Fruit fly (Drosophila melanogaster) whole organism, embryonic: ENCODE data around the gene CG31551.

Source experiments
- Aef1 ChIP-seq: fragments of 200-800 bp; sonication (Bioruptor generic); IDR thresholded peaks from 3 replicates; pipeline ENCODE4 v1.3.6; 2022; ENCODE audit warnings: missing biosample characterization, missing genetic modification characterization
- Antp ChIP-seq: fragments of 200-800 bp; sonication (Bioruptor generic); optimal IDR thresholded peaks from 3 replicates; lab custom pipeline; 2016; ENCODE audit warnings: missing biosample characterization, missing genetic modification characterization
- CG12391 ChIP-seq: fragments of 200-800 bp; sonication (Bioruptor generic); optimal IDR thresholded peaks from 3 replicates; lab custom pipeline; 2018; ENCODE audit warnings: missing biosample characterization, mild to moderate bottlenecking, missing genetic modification characterization, moderate library complexity
- CG15479 ChIP-seq: fragments of 200-800 bp; sonication (Bioruptor generic); optimal IDR thresholded peaks from 3 replicates; lab custom pipeline; 2019; ENCODE audit warnings: missing biosample characterization, mild to moderate bottlenecking, missing genetic modification characterization, moderate library complexity
- CG17385 ChIP-seq: fragments of 200-800 bp; sonication (Bioruptor generic); optimal IDR thresholded peaks from 3 replicates; lab custom pipeline; 2018; ENCODE audit warnings: missing biosample characterization, mild to moderate bottlenecking, missing genetic modification characterization
- CG1792 ChIP-seq: fragments of 200-800 bp; sonication (Bioruptor generic); optimal IDR thresholded peaks from 2 replicates; lab custom pipeline; 2016; ENCODE audit warnings: missing biosample characterization, missing genetic modification characterization
- CG1832 ChIP-seq: fragments of 200-800 bp; sonication (Bioruptor generic); optimal IDR thresholded peaks from 2 replicates; lab custom pipeline; 2017; ENCODE audit warnings: missing biosample characterization, mild to moderate bottlenecking, missing genetic modification characterization, inconsistent platforms
- CG2120 ChIP-seq: fragments of 200-800 bp; sonication (Bioruptor generic); optimal IDR thresholded peaks from 3 replicates; lab custom pipeline; 2016; ENCODE audit warnings: missing biosample characterization, missing genetic modification characterization
- CG2199 ChIP-seq: fragments of 200-800 bp; sonication (Bioruptor generic); IDR thresholded peaks from 3 replicates; pipeline ENCODE4 v1.3.6; 2022; ENCODE audit warnings: missing biosample characterization, missing genetic modification characterization
- CG2712 ChIP-seq: fragments of 200-800 bp; optimal IDR thresholded peaks from 3 replicates; lab custom pipeline; 2019; ENCODE audit warnings: missing biosample characterization, mild to moderate bottlenecking, missing genetic modification characterization, moderate library complexity
- CG32532 ChIP-seq: fragments of 200-800 bp; sonication (Bioruptor generic); IDR thresholded peaks from 2 replicates; pipeline ENCODE4 v1.3.6; 2022; ENCODE audit warnings: missing biosample characterization, missing genetic modification characterization
- CG4282 ChIP-seq: fragments of 200-800 bp; sonication (Bioruptor generic); optimal IDR thresholded peaks from 2 replicates; lab custom pipeline; 2016; ENCODE audit warnings: missing biosample characterization, missing genetic modification characterization
- CG8944 ChIP-seq: fragments of 200-800 bp; sonication (Bioruptor generic); optimal IDR thresholded peaks from 3 replicates; lab custom pipeline; 2016; ENCODE audit warnings: missing biosample characterization, missing genetic modification characterization
- Drgx ChIP-seq: fragments of 200-800 bp; sonication (Bioruptor generic); IDR thresholded peaks from 2 replicates; pipeline ENCODE4 v1.3.6; 2022; ENCODE audit warnings: missing biosample characterization, missing genetic modification characterization
- Elba2 ChIP-seq: fragments of 200-800 bp; sonication (Bioruptor generic); optimal IDR thresholded peaks from 3 replicates; lab custom pipeline; 2016; ENCODE audit warnings: missing biosample characterization, missing genetic modification characterization
- Fer1 ChIP-seq: fragments of 200-800 bp; sonication (Bioruptor generic); optimal IDR thresholded peaks from 2 replicates; lab custom pipeline; 2017; ENCODE audit warnings: missing biosample characterization, mild to moderate bottlenecking, missing genetic modification characterization
- Fer3 ChIP-seq: fragments of 200-800 bp; sonication (Bioruptor generic); optimal IDR thresholded peaks from 2 replicates; lab custom pipeline; 2018; ENCODE audit warnings: missing biosample characterization, mild to moderate bottlenecking, missing genetic modification characterization, moderate library complexity
- HLH54F ChIP-seq: fragments of 200-800 bp; sonication (Bioruptor generic); optimal IDR thresholded peaks from 3 replicates; lab custom pipeline; 2016; ENCODE audit warnings: missing biosample characterization, missing genetic modification characterization
- Hey ChIP-seq: fragments of 200-800 bp; sonication (Bioruptor generic); optimal IDR thresholded peaks from 3 replicates; lab custom pipeline; 2018; ENCODE audit warnings: missing biosample characterization, mild to moderate bottlenecking, missing genetic modification characterization
- Hr78 ChIP-seq, 2 experiments: fragments of 200-800 bp in 1 of 2; fragments of >200 bp in 1 of 2; sonication (Bioruptor generic) in 1 of 2; optimal IDR thresholded peaks; 2 replicates each; lab custom pipeline; 2017 to 2019; ENCODE audit warnings: missing biosample characterization in 2 of 2, missing genetic modification characterization in 2 of 2, mild to moderate bottlenecking in 1 of 2, moderate library complexity in 1 of 2
- Med ChIP-seq: fragments of 200-800 bp; sonication (Bioruptor generic); peaks from one replicate; lab custom pipeline; 2016; ENCODE audit warnings: missing biosample characterization, missing genetic modification characterization, mild to moderate bottlenecking, inconsistent platforms, moderate library complexity
- NC2β ChIP-seq: fragments of 200-800 bp; sonication (Bioruptor generic); optimal IDR thresholded peaks from 2 replicates; lab custom pipeline; 2016; ENCODE audit warnings: missing biosample characterization, missing genetic modification characterization
- Sox102F ChIP-seq: fragments of 200-800 bp; sonication (Bioruptor generic); optimal IDR thresholded peaks from 2 replicates; lab custom pipeline; 2018; ENCODE audit warnings: missing biosample characterization, mild to moderate bottlenecking, missing genetic modification characterization, moderate library complexity
- Usf ChIP-seq: fragments of 200-800 bp; sonication (Bioruptor generic); optimal IDR thresholded peaks from 2 replicates; lab custom pipeline; 2017; ENCODE audit warnings: missing genotype, missing biosample characterization, missing genetic modification characterization
- caup ChIP-seq: fragments of 200-800 bp; sonication (Bioruptor generic); optimal IDR thresholded peaks from 3 replicates; lab custom pipeline; 2017; ENCODE audit warnings: missing biosample characterization, mild to moderate bottlenecking, missing genetic modification characterization, moderate library complexity; ENCODE audit not compliant: severe bottlenecking
- cg ChIP-seq: fragments of 200-800 bp; sonication (Bioruptor generic); optimal IDR thresholded peaks from 3 replicates; lab custom pipeline; 2019; ENCODE audit warnings: missing biosample characterization, mild to moderate bottlenecking, missing genetic modification characterization, moderate library complexity
- chinmo ChIP-seq: fragments of 200-800 bp; sonication (Bioruptor generic); IDR thresholded peaks from 4 replicates; pipeline ENCODE4 v1.3.6; 2022; ENCODE audit warnings: missing biosample characterization, missing genetic modification characterization; ENCODE audit not compliant: partially characterized antibody
- dimm ChIP-seq: fragments of 200-800 bp; sonication (Bioruptor generic); IDR thresholded peaks from 2 replicates; pipeline ENCODE4 v1.3.6; 2022; ENCODE audit warnings: missing biosample characterization, missing genetic modification characterization
- dm ChIP-seq: fragments of 200-800 bp; sonication (Bioruptor generic); optimal IDR thresholded peaks from 3 replicates; lab custom pipeline; 2016; ENCODE audit warnings: missing biosample characterization, missing genetic modification characterization
- esg ChIP-seq: fragments of 200-800 bp; sonication (Bioruptor generic); conservative IDR thresholded peaks from 2 replicates; pipeline ENCODE4 v1.3.6; 2022; ENCODE audit warnings: missing biosample characterization, missing genetic modification characterization
- gsb-n ChIP-seq: fragments of 200-800 bp; sonication (Bioruptor generic); optimal IDR thresholded peaks from 3 replicates; lab custom pipeline; 2018; ENCODE audit warnings: missing biosample characterization, mild to moderate bottlenecking, missing genetic modification characterization
- insv ChIP-seq, 2 experiments: fragments of 200-800 bp; sonication (Bioruptor generic); optimal IDR thresholded peaks; 3 replicates each; lab custom pipeline; 2016 to 2018; ENCODE audit warnings: missing biosample characterization in 2 of 2, missing genetic modification characterization in 2 of 2
- ken ChIP-seq: fragments of 200-800 bp; sonication (Bioruptor generic); IDR thresholded peaks from 3 replicates; pipeline ENCODE4 v1.3.6; 2022; ENCODE audit warnings: missing biosample characterization, missing genetic modification characterization
- kni ChIP-seq: fragments of 200-800 bp; sonication (Bioruptor generic); optimal IDR thresholded peaks from 3 replicates; lab custom pipeline; 2017; ENCODE audit warnings: mild to moderate bottlenecking, missing biosample characterization, missing genetic modification reagents, missing genetic modification characterization
- nau ChIP-seq: fragments of 200-800 bp; sonication (Bioruptor generic); optimal IDR thresholded peaks from 3 replicates; lab custom pipeline; 2017; ENCODE audit warnings: missing biosample characterization, mild to moderate bottlenecking, missing genetic modification characterization, missing genetic modification reagents
- nmo ChIP-seq: fragments of 200-800 bp; sonication (Bioruptor generic); optimal IDR thresholded peaks from 2 replicates; lab custom pipeline; 2018; ENCODE audit warnings: missing biosample characterization, mild to moderate bottlenecking, missing genetic modification characterization, moderate library complexity
- pb ChIP-seq: fragments of 200-800 bp; sonication (Bioruptor generic); optimal IDR thresholded peaks from 3 replicates; lab custom pipeline; 2016; ENCODE audit warnings: missing biosample characterization, missing genetic modification characterization
- prd ChIP-seq, 3 experiments: fragments of >200 bp in 2 of 3; fragments of 200-800 bp in 1 of 3; sonication (Bioruptor generic) in 1 of 3; optimal IDR thresholded peaks in 2 of 3; IDR thresholded peaks in 1 of 3; 2 replicates in 2 of 3; 3 replicates in 1 of 3; pipeline versions ENCODE4 v1.3.6 to Lab custom; 2017 to 2022; ENCODE audit warnings: missing biosample characterization in 1 of 3, missing genetic modification characterization in 1 of 3
- ranshi ChIP-seq: fragments of 200-800 bp; sonication (Bioruptor generic); IDR thresholded peaks from 2 replicates; pipeline ENCODE4 v1.3.6; 2022; ENCODE audit warnings: missing biosample characterization, missing genetic modification characterization
- sd ChIP-seq: fragments of 200-800 bp; sonication (Bioruptor generic); optimal IDR thresholded peaks from 3 replicates; lab custom pipeline; 2018; ENCODE audit warnings: missing biosample characterization, mild to moderate bottlenecking, missing genetic modification characterization, moderate library complexity
- slbo ChIP-seq: fragments of 200-800 bp; sonication (Bioruptor generic); IDR thresholded peaks from 2 replicates; pipeline ENCODE4 v1.3.6; 2022; ENCODE audit warnings: missing biosample characterization, missing genetic modification characterization
- slou ChIP-seq: fragments of 200-800 bp; sonication (Bioruptor generic); optimal IDR thresholded peaks from 3 replicates; lab custom pipeline; 2016; ENCODE audit warnings: missing biosample characterization, missing genetic modification characterization
- toy ChIP-seq: fragments of 200-800 bp; sonication (Bioruptor generic); IDR thresholded peaks from 2 replicates; pipeline ENCODE4 v1.3.6; 2022; ENCODE audit warnings: missing biosample characterization, missing genetic modification characterization

CG31551 gene

dm6 chr3R:5636519-5637430 is 9.1 kb downstream of the CG31551 start, which contains the start of the genes CG31548 and CG12170 (continued):
- no peak for TF ChIP-seq CG17385 (GFP tag; lab: Kevin White, UChicago)
- peak; percentile 59; the same call in 1 of the 2 replicates for TF ChIP-seq CG32532 (GFP tag; lab: Robert Waterston, UW)
- peak; percentile 56 for TF ChIP-seq nmo
- TF ChIP-seq gsb-n (tag; lab: Kevin White, UChicago): peak; percentile 31
- TF ChIP-seq prd (optimal IDR thresholded peaks at IDR 0.05; lab: Kevin White, UChicago): no peak
- TF ChIP-seq prd (GFP tag; IDR thresholded peaks at IDR 0.05; lab: Robert Waterston, UW): peak; percentile 42; the same call in 1 of the 3 replicates
- TF ChIP-seq CG2712 (tag; lab: Kevin White, UChicago): peak; percentile 77
- no peak for TF ChIP-seq CG8944
- TF ChIP-seq CG1832 (GFP tag; lab: Kevin White, UChicago): no peak
- peak; percentile 33; the same call in 1 of the 2 replicates for TF ChIP-seq ranshi (GFP tag; lab: Robert Waterston, UW)
- TF ChIP-seq esg (GFP tag; lab: Robert Waterston, UW): peak; percentile 50
- TF ChIP-seq Fer3 (tag; lab: Kevin White, UChicago): peak; percentile 45
- TF ChIP-seq Aef1 (GFP tag; lab: Robert Waterston, UW): 0 out of 3 replicates have a peak, but pooled peaks have one; percentile 18
- no peak for TF ChIP-seq cg
- peak; percentile 62 for TF ChIP-seq CG2120 (GFP tag; lab: Kevin White, UChicago)
- peak; percentile 9 for TF ChIP-seq Antp
- TF ChIP-seq Fer1 (GFP tag; lab: Kevin White, UChicago): peak; percentile 41
- TF ChIP-seq CG2199 (GFP tag; lab: Robert Waterston, UW): no peak
- TF ChIP-seq slbo (GFP tag; lab: Robert Waterston, UW): peak; percentile 24; the same call in 1 of the 2 replicates
- TF ChIP-seq NC2β (GFP tag; lab: Kevin White, UChicago): peak; percentile 22

DNA sequence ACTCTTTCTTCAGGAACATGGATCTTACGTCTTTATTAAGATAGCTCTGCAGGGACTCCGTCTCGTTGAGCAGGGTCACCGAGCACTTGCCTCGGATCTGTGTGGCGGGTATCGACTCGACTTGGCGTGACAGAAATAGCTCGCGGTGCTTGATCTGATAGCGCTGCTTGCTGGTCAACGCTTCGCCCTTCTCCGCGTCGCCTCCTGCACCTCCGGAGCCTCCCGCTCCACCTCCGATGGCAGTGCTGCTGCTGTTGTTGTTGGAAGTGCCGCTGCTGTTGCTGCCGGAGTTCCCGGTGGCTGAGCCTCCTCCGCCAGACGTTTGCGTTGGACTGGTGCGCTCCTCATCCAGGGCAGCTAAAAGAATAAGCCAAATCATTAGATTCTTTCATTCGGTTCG is 15.8 kb downstream of the CG31551 start:
- TF ChIP-seq Sox102F (GFP tag; lab: Kevin White, UChicago) (no peak), Med (GFP tag; lab: Kevin White, UChicago) (peak; percentile 60)

dm6 chr3R:5647705-5648568 is 20.3 kb downstream of the CG31551 start:
- TF ChIP-seq CG1792 (GFP tag; lab: Kevin White, UChicago): no peak
- TF ChIP-seq kni (GFP tag; lab: Kevin White, UChicago): peak; percentile 66
- TF ChIP-seq pb (GFP tag; lab: Kevin White, UChicago): no peak
- TF ChIP-seq Drgx: peak; percentile 39; the same call in 1 of the 2 replicates
- no peak for TF ChIP-seq toy (GFP tag; lab: Robert Waterston, UW)
- peak; percentile 3 for TF ChIP-seq dm (GFP tag; lab: Kevin White, UChicago)
- TF ChIP-seq CG15479 (GFP tag; lab: Kevin White, UChicago): peak; percentile 71
- no peak for TF ChIP-seq Aef1 (GFP tag; lab: Robert Waterston, UW)
- TF ChIP-seq CG12391 (tag; lab: Kevin White, UChicago): no peak
- TF ChIP-seq Elba2 (GFP tag; lab: Kevin White, UChicago): no peak
- TF ChIP-seq chinmo (GFP tag; lab: Robert Waterston, UW): peak; percentile 63; the same call in 2 of the 4 replicates
- no peak for TF ChIP-seq HLH54F (GFP tag; lab: Kevin White, UChicago)
- no peak for TF ChIP-seq insv (GFP tag; optimal IDR thresholded peaks at IDR 0.05; lab: Kevin White, UChicago)
- no peak for TF ChIP-seq Hey
- TF ChIP-seq Med (GFP tag; lab: Kevin White, UChicago): peak; percentile 79
- TF ChIP-seq slou (GFP tag; lab: Kevin White, UChicago): no peak
- TF ChIP-seq Hr78 (GFP tag; optimal IDR thresholded peaks at IDR 0.05; lab: Kevin White, UChicago): no peak
- no peak for TF ChIP-seq Usf (GFP tag; lab: Kevin White, UChicago)
- TF ChIP-seq sd (tag; lab: Kevin White, UChicago): no peak
- TF ChIP-seq caup (GFP tag; lab: Kevin White, UChicago): no peak
- no peak for TF ChIP-seq dimm (GFP tag; lab: Robert Waterston, UW)
- no peak for TF ChIP-seq nau
- no peak for TF ChIP-seq ken
- TF ChIP-seq CG4282 (GFP tag; lab: Kevin White, UChicago): no peak
